Worm (Caenorhabditis elegans) whole organism, mixed stage, embryonic: ENCODE results near the gene Y116A8C.33.

Experiments
- ceh-83 ChIP-seq: fragments of 200-800 bp; sonication (Bioruptor generic); optimal IDR thresholded peaks from 2 replicates; lab custom pipeline; 2018; ENCODE audit warnings: mild to moderate bottlenecking, missing genetic modification characterization, missing compliant biosample characterization
- ham-2 ChIP-seq: fragments of 200-800 bp; sonication (Bioruptor generic); optimal IDR thresholded peaks from 2 replicates; lab custom pipeline; 2018; ENCODE audit warnings: mild to moderate bottlenecking, missing genetic modification characterization, missing compliant biosample characterization
- lin-13 ChIP-seq: fragments of 150-350 bp; optimal IDR thresholded peaks from 2 replicates; lab custom pipeline; 2014; ENCODE audit warnings: missing biosample characterization, missing genetic modification characterization
- mab-5 ChIP-seq: fragments of 150-350 bp; optimal IDR thresholded peaks from 2 replicates; lab custom pipeline; 2014; ENCODE audit warnings: missing biosample characterization, missing genetic modification characterization
- mep-1 ChIP-seq: fragments of 150-350 bp; optimal IDR thresholded peaks from 2 replicates; lab custom pipeline; 2017; ENCODE audit warnings: missing biosample characterization, missing genetic modification reagents, missing genetic modification characterization, inconsistent platforms
- mls-2 ChIP-seq: sonication (generic microtip); optimal IDR thresholded peaks from 2 replicates; lab custom pipeline; 2016; ENCODE audit warnings: mild to moderate bottlenecking, missing genetic modification characterization, moderate library complexity, missing compliant biosample characterization
- nhr-12 ChIP-seq: fragments of 150-350 bp; optimal IDR thresholded peaks from 2 replicates; lab custom pipeline; 2014; ENCODE audit warnings: missing biosample characterization, missing genetic modification characterization
- nhr-2 ChIP-seq: fragments of 150-350 bp; optimal IDR thresholded peaks from 2 replicates; lab custom pipeline; 2014; ENCODE audit warnings: missing biosample characterization, missing genetic modification characterization
- nhr-237 ChIP-seq: fragments of 150-350 bp; optimal IDR thresholded peaks from 2 replicates; lab custom pipeline; 2014; ENCODE audit warnings: missing biosample characterization, missing genetic modification characterization
- nhr-76 ChIP-seq: sonication (generic microtip); optimal IDR thresholded peaks from 2 replicates; lab custom pipeline; 2017; ENCODE audit warnings: missing biosample characterization, missing genetic modification characterization
- unc-39 ChIP-seq: fragments of 150-350 bp; optimal IDR thresholded peaks from 2 replicates; lab custom pipeline; 2014; ENCODE audit warnings: missing biosample characterization, missing genetic modification characterization
- unc-62 ChIP-seq: fragments of 150-350 bp; optimal IDR thresholded peaks from 2 replicates; lab custom pipeline; 2014; ENCODE audit warnings: missing biosample characterization, missing genetic modification reagents, missing genetic modification characterization

ce11 chrIV:17118987-17119732 is 7.2 kb downstream of the Y116A8C.33 start, which contains the start of gene itsn-1:
- TF ChIP-seq ham-2 (GFP tag; lab: Kevin White, UChicago) = no peak
- no peak for TF ChIP-seq lin-13 (tag; lab: Kevin White, UChicago)
- TF ChIP-seq nhr-12 (tag; lab: Kevin White, UChicago) = no peak
- TF ChIP-seq mls-2 (tag; lab: Kevin White, UChicago) = no peak
- TF ChIP-seq mab-5 (tag; lab: Kevin White, UChicago) = no peak
- no peak for TF ChIP-seq nhr-237 (tag; lab: Kevin White, UChicago)
- no peak for TF ChIP-seq nhr-76 (tag; lab: Kevin White, UChicago)
- TF ChIP-seq unc-39 = no peak
- no peak for TF ChIP-seq nhr-2
- TF ChIP-seq ceh-83 = no peak
- no peak for TF ChIP-seq unc-62
- no peak for TF ChIP-seq mep-1 (tag; lab: Kevin White, UChicago)
